Fruit fly (Drosophila melanogaster): Measurements from ENCODE around the gene Rbbp5.

DNA sequence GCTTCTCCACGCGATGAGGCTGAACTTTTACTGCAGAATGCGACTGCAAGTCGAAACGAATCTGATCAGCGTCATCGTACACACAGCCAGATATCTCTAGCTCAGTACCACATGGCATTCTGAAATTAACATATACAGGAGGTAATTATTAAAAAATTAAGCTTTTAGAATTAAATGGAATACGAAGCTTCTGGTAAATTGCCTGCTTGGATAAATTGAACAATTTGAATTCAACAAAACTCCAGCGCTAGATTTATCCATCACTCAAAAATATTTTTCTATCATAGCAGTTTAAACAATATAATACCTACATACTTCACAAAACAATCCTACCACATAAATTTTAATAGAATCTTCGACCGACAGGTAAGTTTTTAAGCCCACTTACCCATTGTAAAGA, 48.6 kb downstream of the Rbbp5 start, which contains the start of gene SCCRO4:
- TF ChIP-seq Ets98B (GFP tag; IDR thresholded peaks at IDR 0.05), result no peak
- TF ChIP-seq EcR (GFP tag; optimal IDR thresholded peaks at IDR 0.05), result no peak
- TF ChIP-seq Snoo (tag; optimal IDR thresholded peaks at IDR 0.05), result no peak
- no peak for TF ChIP-seq gl (tag; optimal IDR thresholded peaks at IDR 0.05)
- TF ChIP-seq fd96Ca (GFP tag; IDR thresholded peaks at IDR 0.05), result no peak
- TF ChIP-seq Pif1A (GFP tag; optimal IDR thresholded peaks at IDR 0.05), result no peak
- no peak for TF ChIP-seq CG13204 (GFP tag; optimal IDR thresholded peaks at IDR 0.05)
